Worm (Caenorhabditis elegans): ENCODE measurements around the gene flp-8.

ce11 chrX:14897192-14897591 lies 16.0 kb downstream of the flp-8 start:
- TF ChIP-seq med-1 (GFP tag; optimal IDR thresholded peaks at IDR 0.05; ENCODE audit: insufficient read depth) (no peak), flt-1 (GFP tag; IDR thresholded peaks at IDR 0.05) (no peak), tab-1 (GFP tag; IDR thresholded peaks at IDR 0.05) (no peak), T22C8.4 (GFP tag; IDR thresholded peaks at IDR 0.05) (no peak)

Measured in whole organism, midembryonic.